Fruit fly (Drosophila melanogaster) whole organism: ENCODE data around the gene Sf3b2.

ENCODE experiments used
- CG8478 ChIP-seq: fragments of >200 bp; optimal IDR thresholded peaks from 2 replicates; lab custom pipeline; 2018; ENCODE audit warnings: inconsistent platforms
- Dll ChIP-seq: fragments of >200 bp; optimal IDR thresholded peaks from 2 replicates; lab custom pipeline; 2017
- EcR ChIP-seq, 2 experiments: fragments of >200 bp; optimal IDR thresholded peaks; 2 replicates each; lab custom pipeline; 2017; ENCODE audit warnings: missing biosample characterization in 2 of 2, missing genetic modification characterization in 2 of 2, missing genetic modification reagents in 2 of 2
- pan ChIP-seq: fragments of >200 bp; optimal IDR thresholded peaks from 2 replicates; lab custom pipeline; 2017
- psq ChIP-seq: fragments of >200 bp; optimal IDR thresholded peaks from 2 replicates; lab custom pipeline; 2017
- usp ChIP-seq: fragments of >200 bp; optimal IDR thresholded peaks from 2 replicates; lab custom pipeline; 2017; ENCODE audit warnings: missing biosample characterization, missing genetic modification characterization, mixed read lengths

dm6 chr2L:3001953-3002352 lies 27.0 kb downstream of the Sf3b2 start:
- TF ChIP-seq Dll (lab: Kevin White, UChicago) = no peak
- no peak for TF ChIP-seq pan (lab: Kevin White, UChicago)
- TF ChIP-seq usp = no peak
- no peak for TF ChIP-seq CG8478 (lab: Kevin White, UChicago)
- TF ChIP-seq psq = no peak
- no peak for TF ChIP-seq EcR (GFP tag; optimal IDR thresholded peaks at IDR 0.05; lab: Kevin White, UChicago)
